Worm (Caenorhabditis elegans) whole organism, L1 larva: ENCODE data around the gene cand-1.

Experiments
- aly-2 ChIP-seq: fragments of 150-350 bp; optimal IDR thresholded peaks from 2 replicates; lab custom pipeline; 2014; ENCODE audit warnings: missing biosample characterization, missing genetic modification characterization
- ama-1 ChIP-seq: fragments of 150-350 bp; optimal IDR thresholded peaks from 2 replicates; lab custom pipeline; 2014
- ces-1 ChIP-seq: fragments of 150-350 bp; optimal IDR thresholded peaks from 2 replicates; lab custom pipeline; 2014; ENCODE audit warnings: missing biosample characterization, missing genetic modification reagents, missing genetic modification characterization
- egl-27 ChIP-seq, 2 experiments: fragments of 150-350 bp in 1 of 2; sonication (generic microtip); optimal IDR thresholded peaks; 3 replicates each; lab custom pipeline; 2017 to 2018; ENCODE audit warnings: missing biosample characterization in 2 of 2, missing genetic modification characterization in 2 of 2, missing genetic modification reagents in 2 of 2
- fkh-10 ChIP-seq: sonication (generic microtip); optimal IDR thresholded peaks from 2 replicates; lab custom pipeline; 2017; ENCODE audit warnings: missing biosample characterization, missing genetic modification reagents, missing genetic modification characterization
- hpl-2 ChIP-seq: fragments of 150-350 bp; optimal IDR thresholded peaks from 2 replicates; lab custom pipeline; 2014; ENCODE audit warnings: missing biosample characterization, missing genetic modification reagents, missing genetic modification characterization
- lin-13 ChIP-seq: fragments of 150-350 bp; optimal IDR thresholded peaks from 2 replicates; lab custom pipeline; 2014; ENCODE audit warnings: missing biosample characterization, missing genetic modification reagents, missing genetic modification characterization
- lin-15B ChIP-seq: fragments of 150-350 bp; sonication (generic microtip); optimal IDR thresholded peaks from 3 replicates; lab custom pipeline; 2014; ENCODE audit warnings: missing biosample characterization, missing genetic modification characterization
- lin-35 ChIP-seq, 2 experiments: fragments of 150-350 bp; optimal IDR thresholded peaks; 2 replicates each; lab custom pipeline; 2014; ENCODE audit warnings: missing biosample characterization in 2 of 2, missing genetic modification characterization in 2 of 2, missing genetic modification reagents in 2 of 2
- mab-9 ChIP-seq: fragments of 200-800 bp; sonication (Bioruptor generic); IDR thresholded peaks from 2 replicates; pipeline ENCODE4 v1.3.6; 2022; ENCODE audit warnings: missing genetic modification reagents, missing genetic modification characterization, missing compliant biosample characterization
- skn-1 ChIP-seq: fragments of 150-350 bp; optimal IDR thresholded peaks from 2 replicates; lab custom pipeline; 2014; ENCODE audit warnings: missing biosample characterization, missing genetic modification characterization
- unc-62 ChIP-seq: fragments of 150-350 bp; optimal IDR thresholded peaks from 2 replicates; lab custom pipeline; 2014; ENCODE audit warnings: missing biosample characterization, missing genetic modification reagents, missing genetic modification characterization

DNA sequence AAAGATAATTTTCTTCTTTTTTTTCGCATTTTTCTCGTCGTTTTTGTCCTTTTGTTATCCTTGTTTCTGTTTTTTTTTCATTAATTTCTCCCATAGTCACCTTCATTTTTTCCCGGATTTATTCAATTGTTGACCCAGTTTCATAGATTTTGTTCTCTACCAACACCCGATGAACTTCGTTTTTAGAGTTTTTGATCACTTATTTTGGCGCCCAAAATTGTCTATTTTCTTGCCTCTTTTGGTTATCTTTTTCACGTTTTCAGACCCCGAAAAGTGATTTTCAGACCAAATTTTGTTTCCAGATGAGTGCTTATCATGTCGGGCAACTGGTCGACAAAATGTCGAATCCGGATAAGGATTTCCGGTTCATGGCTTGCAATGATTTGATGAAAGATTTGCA is at the start of gene cand-1:
- TF ChIP-seq lin-13 (GFP tag; lab: Kevin White, UChicago) (no peak), hpl-2 (GFP tag; lab: Kevin White, UChicago) (no peak), ama-1 (lab: Kevin White, UChicago) (no peak), aly-2 (no peak), ces-1 (GFP tag; lab: Kevin White, UChicago) (no peak), lin-15B (tag; lab: Kevin White, UChicago) (no peak), egl-27 (tag; optimal IDR thresholded peaks at IDR 0.05; lab: Kevin White, UChicago) (no peak), mab-9 (GFP tag; lab: Robert Waterston, UW) (no peak), skn-1 (tag; lab: Kevin White, UChicago) (no peak), fkh-10 (GFP tag; lab: Kevin White, UChicago) (no peak), lin-35 (GFP tag; optimal IDR thresholded peaks at IDR 0.05; lab: Kevin White, UChicago) (no peak), unc-62 (GFP tag; lab: Kevin White, UChicago) (no peak)
